Fruit fly (Drosophila melanogaster): ENCODE measurements around the gene mtTFB1.
A peak's percentile ranks its signal among the peaks of the same experiment; 100 is the strongest.

DNA sequence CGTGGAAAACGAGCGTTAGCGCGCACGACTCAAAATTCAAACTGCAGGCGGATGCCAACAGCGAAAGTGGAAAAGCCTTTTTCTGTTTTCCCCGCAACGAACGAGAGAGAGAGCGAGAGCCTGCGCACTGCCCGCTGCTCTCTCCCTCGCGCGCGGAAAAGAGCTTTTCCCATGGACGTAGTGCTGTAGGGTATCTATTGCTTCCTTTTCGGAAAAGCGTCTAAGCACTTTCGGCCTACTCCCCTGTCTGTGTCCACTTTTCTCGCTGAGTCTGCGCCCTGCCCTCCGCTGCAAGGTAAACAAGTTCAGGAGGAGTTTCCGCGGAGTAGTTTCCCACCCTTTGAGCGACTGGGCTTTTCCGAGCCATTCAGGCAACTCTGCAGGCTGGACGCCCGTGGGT, 28.5 kb upstream of the mtTFB1 start, which contains the start of gene CG32085:
- TF ChIP-seq CG32772 (GFP tag; IDR thresholded peaks at IDR 0.05) (no peak), Optix (GFP tag; IDR thresholded peaks at IDR 0.05) (no peak), CG8944 (GFP tag; optimal IDR thresholded peaks at IDR 0.05) (peak; percentile 61), lbe (GFP tag; optimal IDR thresholded peaks at IDR 0.05) (no peak), Jarid2 (GFP tag; optimal IDR thresholded peaks at IDR 0.05) (peak; percentile 51), stwl (tag; optimal IDR thresholded peaks at IDR 0.05) (no peak), HmgZ (tag; optimal IDR thresholded peaks at IDR 0.05) (peak; percentile 38), nerfin-1 (tag; optimal IDR thresholded peaks at IDR 0.05) (peak; percentile 25)

Measured in whole organism, embryonic.